Worm (Caenorhabditis elegans) whole organism, L1 larva: Measurements from ENCODE around the gene unc-3.

Source experiments
- ceh-90 ChIP-seq: sonication (generic microtip); optimal IDR thresholded peaks from 2 replicates; lab custom pipeline; 2016; ENCODE audit warnings: missing genetic modification characterization, missing compliant biosample characterization
- elt-3 ChIP-seq, 6 experiments: fragments of 150-350 bp in 1 of 6; sonication (generic microtip); optimal IDR thresholded peaks; 2 replicates each; lab custom pipeline; 2017 to 2018; ENCODE audit warnings: missing biosample characterization in 6 of 6, missing genetic modification characterization in 6 of 6, inconsistent platforms in 1 of 6
- fkh-10 ChIP-seq: sonication (generic microtip); optimal IDR thresholded peaks from 2 replicates; lab custom pipeline; 2017; ENCODE audit warnings: missing biosample characterization, missing genetic modification reagents, missing genetic modification characterization
- nhr-237 ChIP-seq: fragments of 150-350 bp; optimal IDR thresholded peaks from 2 replicates; lab custom pipeline; 2014; ENCODE audit warnings: missing biosample characterization, missing genetic modification characterization
- snpc-4 ChIP-seq: fragments of 150-350 bp; optimal IDR thresholded peaks from 2 replicates; lab custom pipeline; 2014; ENCODE audit warnings: missing biosample characterization, missing genetic modification characterization
- ztf-11 ChIP-seq, 2 experiments: sonication (generic microtip); optimal IDR thresholded peaks; 2 replicates each; lab custom pipeline; 2016 to 2017; ENCODE audit warnings: missing genetic modification characterization in 2 of 2, missing biosample characterization in 1 of 2, missing compliant biosample characterization in 1 of 2

ce11 chrX:14815412-14815811 lies 42.1 kb downstream of the unc-3 start:
- TF ChIP-seq snpc-4 (tag; lab: Kevin White, UChicago) (no peak), ceh-90 (tag; lab: Kevin White, UChicago) (no peak), ztf-11 (tag; optimal IDR thresholded peaks at IDR 0.05; lab: Kevin White, UChicago) (no peak), nhr-237 (tag; lab: Kevin White, UChicago) (no peak), fkh-10 (GFP tag; lab: Kevin White, UChicago) (no peak), elt-3 (tag; optimal IDR thresholded peaks at IDR 0.05; lab: Kevin White, UChicago) (no peak)
